Fruit fly (Drosophila melanogaster) whole organism, embryonic: ENCODE data around the gene CG4074.

Experiments used
- B-H2 ChIP-seq: fragments of 200-800 bp; sonication (Bioruptor generic); optimal IDR thresholded peaks from 2 replicates; lab custom pipeline; 2018; ENCODE audit warnings: missing biosample characterization, mild to moderate bottlenecking, missing genetic modification characterization
- Blimp-1 ChIP-seq: fragments of 200-800 bp; sonication (Bioruptor generic); optimal IDR thresholded peaks from 3 replicates; lab custom pipeline; 2018; ENCODE audit warnings: missing biosample characterization, missing genetic modification characterization, mild to moderate bottlenecking, moderate library complexity, missing genetic modification reagents
- CG10654 ChIP-seq: fragments of 200-800 bp; sonication (Bioruptor generic); optimal IDR thresholded peaks from 2 replicates; lab custom pipeline; 2016; ENCODE audit warnings: missing biosample characterization, missing genetic modification characterization
- CG12391 ChIP-seq: fragments of 200-800 bp; sonication (Bioruptor generic); optimal IDR thresholded peaks from 3 replicates; lab custom pipeline; 2018; ENCODE audit warnings: missing biosample characterization, mild to moderate bottlenecking, missing genetic modification characterization, moderate library complexity
- CG13287 ChIP-seq: fragments of 200-800 bp; sonication (Bioruptor generic); IDR thresholded peaks from 2 replicates; pipeline ENCODE4 v1.3.6; 2022; ENCODE audit warnings: missing biosample characterization, missing genetic modification characterization; ENCODE audit not compliant: partially characterized antibody
- CG14860 ChIP-seq: fragments of 200-800 bp; sonication (Bioruptor generic); IDR thresholded peaks from 3 replicates; pipeline ENCODE4 v1.3.6; 2022; ENCODE audit warnings: missing biosample characterization, missing genetic modification characterization; ENCODE audit not compliant: partially characterized antibody
- CG1603 ChIP-seq: fragments of 200-800 bp; sonication (Bioruptor generic); optimal IDR thresholded peaks from 2 replicates; lab custom pipeline; 2019; ENCODE audit warnings: missing biosample characterization, mild to moderate bottlenecking, missing genetic modification characterization, moderate library complexity
- CG17186 ChIP-seq: fragments of 200-800 bp; sonication (Bioruptor generic); optimal IDR thresholded peaks from 3 replicates; lab custom pipeline; 2017; ENCODE audit warnings: missing biosample characterization, missing genetic modification reagents, missing genetic modification characterization
- CG2116 ChIP-seq: fragments of 200-800 bp; sonication (Bioruptor generic); optimal IDR thresholded peaks from 3 replicates; lab custom pipeline; 2018; ENCODE audit warnings: missing biosample characterization, mild to moderate bottlenecking, missing genetic modification characterization
- CG2120 ChIP-seq: fragments of 200-800 bp; sonication (Bioruptor generic); optimal IDR thresholded peaks from 3 replicates; lab custom pipeline; 2016; ENCODE audit warnings: missing biosample characterization, missing genetic modification characterization
- CG30020 ChIP-seq: fragments of 200-800 bp; optimal IDR thresholded peaks from 2 replicates; lab custom pipeline; 2019; ENCODE audit warnings: missing biosample characterization, mild to moderate bottlenecking, missing genetic modification characterization, moderate library complexity
- CG32767 ChIP-seq: fragments of 200-800 bp; sonication (Bioruptor generic); IDR thresholded peaks from 2 replicates; pipeline ENCODE4 v1.3.6; 2022; ENCODE audit warnings: missing biosample characterization, missing genetic modification characterization
- CG4424 ChIP-seq: fragments of 200-800 bp; sonication (Bioruptor generic); optimal IDR thresholded peaks from 3 replicates; lab custom pipeline; 2016; ENCODE audit warnings: missing biosample characterization, missing genetic modification characterization
- CG4707 ChIP-seq: fragments of 200-800 bp; sonication (Bioruptor generic); optimal IDR thresholded peaks from 2 replicates; lab custom pipeline; 2018; ENCODE audit warnings: missing biosample characterization, mild to moderate bottlenecking, missing genetic modification characterization, moderate library complexity
- CG4820 ChIP-seq: fragments of 200-800 bp; sonication (Bioruptor generic); optimal IDR thresholded peaks from 3 replicates; lab custom pipeline; 2016; ENCODE audit warnings: missing biosample characterization, missing genetic modification characterization
- CG5953 ChIP-seq: fragments of 200-800 bp; sonication (Bioruptor generic); IDR thresholded peaks from 2 replicates; pipeline ENCODE4 v1.3.6; 2022; ENCODE audit warnings: missing biosample characterization, missing genetic modification characterization
- CG6791 ChIP-seq: fragments of 200-800 bp; sonication (Bioruptor generic); IDR thresholded peaks from 3 replicates; pipeline ENCODE4 v1.3.6; 2022; ENCODE audit warnings: missing biosample characterization, missing genetic modification characterization; ENCODE audit not compliant: partially characterized antibody
- CG7556 ChIP-seq: fragments of 200-800 bp; sonication (Bioruptor generic); optimal IDR thresholded peaks from 2 replicates; lab custom pipeline; 2017; ENCODE audit warnings: missing biosample characterization, mild to moderate bottlenecking, missing genetic modification characterization
- CG7786 ChIP-seq: fragments of 200-800 bp; sonication (Bioruptor generic); optimal IDR thresholded peaks from 2 replicates; lab custom pipeline; 2016; ENCODE audit warnings: missing biosample characterization, missing genetic modification characterization
- CG7839 ChIP-seq: fragments of 200-800 bp; sonication (Bioruptor generic); optimal IDR thresholded peaks from 3 replicates; lab custom pipeline; 2018; ENCODE audit warnings: missing biosample characterization, mild to moderate bottlenecking, missing genetic modification characterization, moderate library complexity
- CG8281 ChIP-seq: fragments of 200-800 bp; sonication (Bioruptor generic); optimal IDR thresholded peaks from 2 replicates; lab custom pipeline; 2018; ENCODE audit warnings: missing biosample characterization, mild to moderate bottlenecking, missing genetic modification characterization, moderate library complexity
- CG8388 ChIP-seq: fragments of 200-800 bp; sonication (Bioruptor generic); optimal IDR thresholded peaks from 2 replicates; lab custom pipeline; 2019; ENCODE audit warnings: missing biosample characterization, mild to moderate bottlenecking, missing genetic modification characterization, moderate library complexity
- CkIIα-i1 ChIP-seq: fragments of 200-800 bp; sonication (Bioruptor generic); IDR thresholded peaks from 2 replicates; pipeline ENCODE4 v1.3.6; 2022; ENCODE audit warnings: missing biosample characterization, missing genetic modification characterization
- Dek ChIP-seq: fragments of 200-800 bp; sonication (Bioruptor generic); optimal IDR thresholded peaks from 3 replicates; lab custom pipeline; 2019; ENCODE audit warnings: missing biosample characterization, mild to moderate bottlenecking, missing genetic modification characterization, moderate library complexity
- Hmr ChIP-seq: fragments of 200-800 bp; sonication (Bioruptor generic); optimal IDR thresholded peaks from 3 replicates; lab custom pipeline; 2017; ENCODE audit warnings: mild to moderate bottlenecking, missing biosample characterization, missing genetic modification reagents, missing genetic modification characterization
- Hr78 ChIP-seq, 2 experiments: fragments of 200-800 bp in 1 of 2; fragments of >200 bp in 1 of 2; sonication (Bioruptor generic) in 1 of 2; optimal IDR thresholded peaks; 2 replicates each; lab custom pipeline; 2017 to 2019; ENCODE audit warnings: missing biosample characterization in 2 of 2, missing genetic modification characterization in 2 of 2, mild to moderate bottlenecking in 1 of 2, moderate library complexity in 1 of 2
- Max ChIP-seq: fragments of 200-800 bp; sonication (Bioruptor generic); optimal IDR thresholded peaks from 2 replicates; lab custom pipeline; 2016; ENCODE audit warnings: missing biosample characterization, mild to moderate bottlenecking, missing genetic modification characterization
- Med ChIP-seq: fragments of 200-800 bp; sonication (Bioruptor generic); peaks from one replicate; lab custom pipeline; 2016; ENCODE audit warnings: missing biosample characterization, missing genetic modification characterization, mild to moderate bottlenecking, inconsistent platforms, moderate library complexity
- Ptx1 ChIP-seq: fragments of 200-800 bp; sonication (Bioruptor generic); IDR thresholded peaks from 2 replicates; pipeline ENCODE4 v1.3.6; 2022; ENCODE audit warnings: missing biosample characterization, missing genetic modification characterization
- Taf1 ChIP-seq: fragments of 200-800 bp; sonication (Bioruptor generic); IDR thresholded peaks from 2 replicates; pipeline ENCODE4 v1.3.6; 2022; ENCODE audit warnings: missing biosample characterization, missing genetic modification characterization
- Xrp1 ChIP-seq: fragments of 200-800 bp; sonication (Bioruptor generic); IDR thresholded peaks from 2 replicates; pipeline ENCODE4 v1.3.6; 2022; ENCODE audit warnings: missing biosample characterization, missing genetic modification characterization
- ato ChIP-seq: fragments of 200-800 bp; sonication (Bioruptor generic); IDR thresholded peaks from 2 replicates; pipeline ENCODE4 v1.3.6; 2022; ENCODE audit warnings: missing biosample characterization, missing genetic modification characterization; ENCODE audit not compliant: partially characterized antibody
- crol ChIP-seq: fragments of 200-800 bp; sonication (Bioruptor generic); IDR thresholded peaks from 2 replicates; pipeline ENCODE4 v1.3.6; 2022; ENCODE audit warnings: missing biosample characterization, missing genetic modification characterization
- dan ChIP-seq: fragments of 200-800 bp; sonication (Bioruptor generic); IDR thresholded peaks from 2 replicates; pipeline ENCODE4 v1.3.6; 2022; ENCODE audit warnings: missing biosample characterization, missing genetic modification characterization
- dmrt11E ChIP-seq: fragments of 200-800 bp; sonication (Bioruptor generic); optimal IDR thresholded peaks from 3 replicates; lab custom pipeline; 2018; ENCODE audit warnings: missing biosample characterization, mild to moderate bottlenecking, missing genetic modification characterization, moderate library complexity
- ems ChIP-seq: fragments of 200-800 bp; sonication (Bioruptor generic); optimal IDR thresholded peaks from 3 replicates; lab custom pipeline; 2016; ENCODE audit warnings: missing biosample characterization, missing genetic modification characterization
- ewg ChIP-seq: fragments of 200-800 bp; sonication (Bioruptor generic); optimal IDR thresholded peaks from 3 replicates; lab custom pipeline; 2017; ENCODE audit warnings: mild to moderate bottlenecking, missing biosample characterization, missing genetic modification reagents, missing genetic modification characterization
- nom ChIP-seq: fragments of 200-800 bp; sonication (Bioruptor generic); optimal IDR thresholded peaks from 2 replicates; lab custom pipeline; 2017; ENCODE audit warnings: missing biosample characterization, missing genetic modification characterization, mild to moderate bottlenecking, moderate library complexity, missing genetic modification reagents
- pfk ChIP-seq: fragments of 200-800 bp; sonication (Bioruptor generic); optimal IDR thresholded peaks from 2 replicates; lab custom pipeline; 2018; ENCODE audit warnings: missing biosample characterization, mild to moderate bottlenecking, missing genetic modification characterization, moderate library complexity
- pho ChIP-seq: fragments of 200-800 bp; sonication (Bioruptor generic); optimal IDR thresholded peaks from 2 replicates; lab custom pipeline; 2016; ENCODE audit warnings: missing biosample characterization, missing genetic modification characterization
- pnt ChIP-seq: fragments of 200-800 bp; sonication (Bioruptor generic); optimal IDR thresholded peaks from 3 replicates; lab custom pipeline; 2016; ENCODE audit warnings: missing biosample characterization, missing genetic modification characterization
- sens ChIP-seq: fragments of 200-800 bp; sonication (Bioruptor generic); peaks from one replicate; lab custom pipeline; 2016; ENCODE audit warnings: missing biosample characterization, missing genetic modification characterization
- sug ChIP-seq: fragments of 200-800 bp; optimal IDR thresholded peaks from 2 replicates; lab custom pipeline; 2019; ENCODE audit warnings: missing biosample characterization, mild to moderate bottlenecking, missing genetic modification characterization, moderate library complexity
- wdn ChIP-seq: fragments of 200-800 bp; sonication (Bioruptor generic); IDR thresholded peaks from 2 replicates; pipeline ENCODE4 v1.3.6; 2022; ENCODE audit warnings: missing biosample characterization, missing genetic modification characterization

The CG4074 gene

dm6 chr3L:20771001-20771890 lies 1.9 kb upstream of the CG4074 start, which contains the start of the genes CG4042 and Pitslre (continued):
- TF ChIP-seq wdn (no peak), Ptx1 (GFP tag; lab: Robert Waterston, UW) (0 out of 2 replicates have a peak, but pooled peaks have one; percentile 15), CG8281 (tag; lab: Kevin White, UChicago) (no peak), crol (GFP tag; lab: Robert Waterston, UW) (no peak), Max (peak; percentile 59), CG4424 (peak; percentile 65), dmrt11E (tag; lab: Kevin White, UChicago) (peak; percentile 18), CG14860 (GFP tag; lab: Robert Waterston, UW) (peak; percentile 56; the same call in 1 of the 3 replicates), CG8388 (peak; percentile 31), ewg (GFP tag; lab: Kevin White, UChicago) (peak; percentile 40), CG4707 (GFP tag; lab: Kevin White, UChicago) (no peak), nom (GFP tag; lab: Kevin White, UChicago) (no peak), CG12391 (tag; lab: Kevin White, UChicago) (peak; percentile 38), Taf1 (no peak), CG7786 (no peak), ems (GFP tag; lab: Kevin White, UChicago) (no peak), Blimp-1 (GFP tag; lab: Kevin White, UChicago) (peak; percentile 21), Xrp1 (GFP tag; lab: Robert Waterston, UW) (peak; percentile 38; the same call in 1 of the 2 replicates), CG2120 (peak; percentile 66), CG5953 (GFP tag; lab: Robert Waterston, UW) (no peak), dan (GFP tag; lab: Robert Waterston, UW) (no peak), CG4820 (GFP tag; lab: Kevin White, UChicago) (peak; percentile 37), CG2116 (GFP tag; lab: Kevin White, UChicago) (peak; percentile 25), CG10654 (GFP tag; lab: Kevin White, UChicago) (peak; percentile 55), CG7839 (tag; lab: Kevin White, UChicago) (peak; percentile 30), CG13287 (GFP tag; lab: Robert Waterston, UW) (peak; percentile 81), CkIIα-i1 (GFP tag; lab: Robert Waterston, UW) (no peak), CG6791 (GFP tag; lab: Robert Waterston, UW) (0 out of 3 replicates have a peak, but pooled peaks have one; percentile 54), Med (no peak), sug (peak; percentile 6)

DNA sequence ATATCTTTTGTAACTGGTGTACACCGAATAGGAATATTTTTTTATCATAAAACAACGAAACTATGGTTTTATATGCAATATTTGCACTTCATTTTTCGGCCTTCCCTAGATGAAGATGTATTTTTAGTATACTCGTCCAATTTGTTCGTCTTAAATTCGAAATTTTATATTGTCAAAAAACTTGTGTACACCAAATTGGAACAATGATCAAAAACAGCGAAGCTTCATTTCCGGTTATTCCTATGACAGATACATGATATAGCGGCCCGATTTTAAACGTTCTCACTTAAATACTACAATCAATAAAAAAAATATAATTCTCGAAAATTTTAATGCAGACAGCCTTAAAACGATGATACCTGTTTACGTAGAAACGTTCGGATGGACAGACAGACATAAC lies 2.1 kb downstream of the CG4074 start:
- no peak for TF ChIP-seq CG17186
- no peak for TF ChIP-seq Hmr (GFP tag; lab: Kevin White, UChicago)
- TF ChIP-seq pfk (GFP tag; lab: Kevin White, UChicago) = peak; percentile 77
- no peak for TF ChIP-seq CG32767 (GFP tag; lab: Robert Waterston, UW)
- peak; percentile 54 for TF ChIP-seq CG30020
- TF ChIP-seq CG7556 (GFP tag; lab: Kevin White, UChicago) = no peak
- TF ChIP-seq Hr78 (GFP tag; optimal IDR thresholded peaks at IDR 0.05; lab: Kevin White, UChicago) = no peak
- peak; percentile 79 for TF ChIP-seq sens
- no peak for TF ChIP-seq pnt (GFP tag; lab: Kevin White, UChicago)
- TF ChIP-seq pho (GFP tag; lab: Kevin White, UChicago) = no peak
- TF ChIP-seq B-H2 (GFP tag; lab: Kevin White, UChicago) = no peak
- TF ChIP-seq CG1603 = peak; percentile 15
- TF ChIP-seq Dek = no peak
- no peak for TF ChIP-seq CG2116 (GFP tag; lab: Kevin White, UChicago)
- no peak for TF ChIP-seq ato (GFP tag; lab: Robert Waterston, UW)
